Fruit fly (Drosophila melanogaster): ENCODE results near the gene PVRAP.

PVRAP gene

DNA sequence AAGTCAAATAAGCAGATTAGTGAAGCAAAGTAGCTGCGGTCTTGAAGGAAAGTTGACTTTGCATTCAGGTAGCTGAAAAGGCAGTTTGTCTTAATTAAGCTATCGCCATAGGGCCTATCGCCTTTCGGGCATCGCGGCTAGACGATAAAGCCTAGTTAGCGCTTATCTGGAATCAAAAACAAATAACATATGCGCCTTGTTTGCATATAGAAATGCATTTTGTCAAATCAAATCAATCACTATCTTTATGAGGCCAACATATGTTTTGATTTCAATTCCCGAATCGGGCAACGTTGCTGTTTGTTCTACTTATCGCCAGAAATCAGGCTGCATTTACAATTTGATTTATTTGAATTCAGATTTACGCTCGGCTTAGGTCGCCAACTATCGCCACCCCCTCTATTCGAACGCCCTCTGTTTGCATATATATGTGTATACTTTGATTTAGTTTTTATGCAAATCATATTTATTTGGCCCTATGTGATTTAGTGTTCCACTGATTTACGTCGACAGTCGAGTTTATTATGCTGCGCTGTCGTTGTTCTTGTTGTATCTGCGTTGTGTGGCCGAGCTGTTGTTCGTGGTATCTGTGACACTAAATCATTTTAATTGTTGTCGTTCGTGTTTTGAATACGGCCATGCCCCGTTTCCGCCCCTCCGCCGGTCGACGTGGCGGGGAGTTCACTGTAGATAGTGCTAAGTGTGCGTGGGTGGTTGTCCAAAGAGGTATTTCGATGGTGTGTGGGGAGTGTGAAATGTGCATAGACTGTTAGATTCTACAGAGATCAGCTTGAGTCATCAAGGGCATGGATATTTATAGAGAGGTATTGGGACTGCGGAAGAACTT is 22.2 kb upstream of the PVRAP start (continued):
- TF ChIP-seq CG16863 (GFP tag; optimal IDR thresholded peaks at IDR 0.05) (peak; percentile 49), btn (GFP tag; optimal IDR thresholded peaks at IDR 0.05) (peak; percentile 46), fd64A (GFP tag; optimal IDR thresholded peaks at IDR 0.05) (peak; percentile 52), CG12104 (GFP tag; optimal IDR thresholded peaks at IDR 0.05) (peak; percentile 38), lov (optimal IDR thresholded peaks at IDR 0.05) (no peak), lov (GFP tag; IDR thresholded peaks at IDR 0.05) (0 out of 3 replicates have a peak, but pooled peaks have one; percentile 79), CG9797 (GFP tag; optimal IDR thresholded peaks at IDR 0.05) (no peak), bab2 (GFP tag; optimal IDR thresholded peaks at IDR 0.05) (peak; percentile 43), CG8089 (GFP tag; optimal IDR thresholded peaks at IDR 0.05) (peak; percentile 50), sd (tag; optimal IDR thresholded peaks at IDR 0.05) (peak; percentile 62), gt (GFP tag; IDR thresholded peaks at IDR 0.05) (peak; percentile 19; the same call in 1 of the 2 replicates), CG2116 (GFP tag; optimal IDR thresholded peaks at IDR 0.05) (peak; percentile 22), dmrt99B (tag; optimal IDR thresholded peaks at IDR 0.05) (peak; percentile 25), Sox100B (GFP tag; optimal IDR thresholded peaks at IDR 0.05) (peak; percentile 73), wor (GFP tag; IDR thresholded peaks at IDR 0.05) (0 out of 2 replicates have a peak, but pooled peaks have one; percentile 25), CG4328 (GFP tag; optimal IDR thresholded peaks at IDR 0.05) (peak; percentile 29), dmrt11E (tag; optimal IDR thresholded peaks at IDR 0.05) (peak; percentile 64), chm (GFP tag; IDR thresholded peaks at IDR 0.05) (peak; percentile 58; the same call in 1 of the 2 replicates), Jarid2 (GFP tag; optimal IDR thresholded peaks at IDR 0.05) (peak; percentile 36), CG18599 (GFP tag; optimal IDR thresholded peaks at IDR 0.05) (peak; percentile 35), CG17359 (tag; optimal IDR thresholded peaks at IDR 0.05) (peak; percentile 65), abd-A (tag; optimal IDR thresholded peaks at IDR 0.05) (peak; percentile 71), CG3407 (GFP tag; optimal IDR thresholded peaks at IDR 0.05) (peak; percentile 84), CG3065 (GFP tag; optimal IDR thresholded peaks at IDR 0.05) (peak; percentile 59), ewg (GFP tag; optimal IDR thresholded peaks at IDR 0.05) (peak; percentile 41), CG16779 (GFP tag; IDR thresholded peaks at IDR 0.05) (no peak), CG1233 (GFP tag; optimal IDR thresholded peaks at IDR 0.05) (peak; percentile 46), CG13775 (GFP tag; optimal IDR thresholded peaks at IDR 0.05) (peak; percentile 25), CG17829 (tag; optimal IDR thresholded peaks at IDR 0.05) (no peak), CG4617 (GFP tag; optimal IDR thresholded peaks at IDR 0.05; ENCODE audit: borderline replicate concordance) (no peak), Myb (GFP tag; optimal IDR thresholded peaks at IDR 0.05) (no peak), danr (GFP tag; IDR thresholded peaks at IDR 0.05) (0 out of 2 replicates have a peak, but pooled peaks have one; percentile 5), sr (GFP tag; IDR thresholded peaks at IDR 0.05) (peak; percentile 92), Hr51 (GFP tag; optimal IDR thresholded peaks at IDR 0.05) (no peak), CG8388 (GFP tag; optimal IDR thresholded peaks at IDR 0.05) (peak; percentile 6), ATbp (GFP tag; optimal IDR thresholded peaks at IDR 0.05) (peak; percentile 86), CG9727 (GFP tag; optimal IDR thresholded peaks at IDR 0.05) (peak; percentile 78), Deaf1 (tag; optimal IDR thresholded peaks at IDR 0.05) (peak; percentile 37), Asciz (GFP tag; optimal IDR thresholded peaks at IDR 0.05) (peak; percentile 78), CG6689 (GFP tag; IDR thresholded peaks at IDR 0.05) (peak; percentile 17; the same call in 1 of the 2 replicates), br (optimal IDR thresholded peaks at IDR 0.05) (no peak), crol (GFP tag; IDR thresholded peaks at IDR 0.05) (peak; percentile 34; the same call in 1 of the 2 replicates), tio (GFP tag; optimal IDR thresholded peaks at IDR 0.05) (peak; percentile 16), onecut (GFP tag; IDR thresholded peaks at IDR 0.05) (peak; percentile 56), CG11398 (GFP tag; optimal IDR thresholded peaks at IDR 0.05) (peak; percentile 65), Dref (GFP tag; IDR thresholded peaks at IDR 0.05) (no peak), CG11504 (tag; optimal IDR thresholded peaks at IDR 0.05) (peak; percentile 39), psq (GFP tag; optimal IDR thresholded peaks at IDR 0.05) (peak; percentile 33)

Measured in whole organism, embryonic.